Fruit fly (Drosophila melanogaster): ENCODE data around the gene Mrtf.

DNA sequence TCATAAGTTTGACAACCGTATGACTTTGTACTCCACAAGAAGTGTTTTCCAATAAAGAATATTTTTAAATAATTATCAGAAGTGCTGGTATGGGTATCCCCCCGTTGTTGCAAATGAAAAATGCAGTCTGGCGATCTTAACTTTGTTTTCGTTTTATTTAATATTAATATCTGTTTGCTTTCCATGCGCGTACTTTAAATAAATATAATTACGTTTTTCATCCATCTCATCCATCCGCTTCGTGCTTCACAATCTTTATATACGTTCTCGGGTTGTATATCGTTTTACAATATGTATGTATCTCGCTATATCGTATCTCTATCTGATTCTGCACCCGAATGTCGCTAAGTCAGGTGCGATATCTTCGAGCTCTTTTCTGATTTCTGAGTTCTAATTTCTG is 19.6 kb upstream of the Mrtf start:
- TF ChIP-seq cic (GFP tag; optimal IDR thresholded peaks at IDR 0.05) (no peak), ovo (GFP tag; optimal IDR thresholded peaks at IDR 0.05) (no peak), CG5204 (GFP tag; optimal IDR thresholded peaks at IDR 0.05) (no peak), CG12768 (GFP tag; optimal IDR thresholded peaks at IDR 0.05) (no peak), kay (GFP tag; ENCODE audit: borderline replicate concordance) (peak; percentile 93), cnc (optimal IDR thresholded peaks at IDR 0.05) (no peak), CG11617 (GFP tag; optimal IDR thresholded peaks at IDR 0.05) (no peak), CG7101 (tag; optimal IDR thresholded peaks at IDR 0.05) (no peak), Mnt (GFP tag; optimal IDR thresholded peaks at IDR 0.05) (no peak), Crg-1 (GFP tag; optimal IDR thresholded peaks at IDR 0.05) (no peak), CG14711 (tag; optimal IDR thresholded peaks at IDR 0.05) (no peak), pad (GFP tag; optimal IDR thresholded peaks at IDR 0.05) (no peak)

Measured in whole organism, adult.